Fruit fly (Drosophila melanogaster) whole organism, wandering third instar larva: ENCODE results near the gene MAGE.

Experiments
- CG32264 ChIP-seq: fragments of 200-800 bp; sonication (Bioruptor generic); optimal IDR thresholded peaks from 2 replicates; lab custom pipeline; 2016; ENCODE audit warnings: missing biosample characterization, missing genetic modification characterization
- Hnf4 ChIP-seq: fragments of 200-800 bp; sonication (Bioruptor generic); optimal IDR thresholded peaks from 2 replicates; lab custom pipeline; 2016; ENCODE audit warnings: missing biosample characterization, mild to moderate bottlenecking, missing genetic modification characterization
- Jra ChIP-seq: sonication (Bioruptor generic); optimal IDR thresholded peaks from 2 replicates; lab custom pipeline; 2016; ENCODE audit warnings: missing biosample characterization, missing genetic modification characterization
- Mio ChIP-seq: sonication (Bioruptor generic); optimal IDR thresholded peaks from 2 replicates; lab custom pipeline; 2016; ENCODE audit warnings: missing biosample characterization, missing genetic modification characterization
- N ChIP-seq: fragments of >200 bp; optimal IDR thresholded peaks from 2 replicates; lab custom pipeline; 2018; ENCODE audit warnings: missing biosample characterization, missing external identifiers, missing genetic modification characterization
- Vsx2 ChIP-seq: fragments of 200-300, 225-300 bp; sonication (Bioruptor generic); optimal IDR thresholded peaks from 2 replicates; lab custom pipeline; 2018; ENCODE audit warnings: missing biosample characterization, missing genetic modification characterization; ENCODE audit not compliant: partially characterized antibody
- dl ChIP-seq, 2 experiments: fragments of 175-275, 200-275 bp in 1 of 2; fragments of 200-275 bp in 1 of 2; sonication (Bioruptor generic); optimal IDR thresholded peaks; lab custom pipeline; 2018; ENCODE audit warnings: mild to moderate bottlenecking in 2 of 2, missing biosample characterization in 2 of 2, missing genetic modification characterization in 2 of 2, moderate library complexity in 2 of 2; ENCODE audit not compliant: partially characterized antibody in 2 of 2, insufficient read depth in 1 of 2
- dmrt93B ChIP-seq: fragments of 200-800 bp; sonication (Bioruptor generic); optimal IDR thresholded peaks from 2 replicates; lab custom pipeline; 2018; ENCODE audit warnings: missing biosample characterization, mild to moderate bottlenecking, missing genetic modification characterization
- pan ChIP-seq: fragments of >200 bp; optimal IDR thresholded peaks from 2 replicates; lab custom pipeline; 2017
- psq ChIP-seq: fragments of 200-800 bp; sonication (Bioruptor generic); optimal IDR thresholded peaks from 3 replicates; lab custom pipeline; 2017; ENCODE audit warnings: missing biosample characterization, mild to moderate bottlenecking, missing genetic modification characterization, moderate library complexity
- usp ChIP-seq: fragments of >200 bp; optimal IDR thresholded peaks from 2 replicates; lab custom pipeline; 2017; ENCODE audit warnings: missing biosample characterization, missing genetic modification characterization

- no peak for TF ChIP-seq dmrt93B
- no peak for TF ChIP-seq Mio (GFP tag; lab: Kevin White, UChicago)
- no peak for TF ChIP-seq psq
- TF ChIP-seq Vsx2 (GFP tag; lab: Kevin White, UChicago), result peak; percentile 22
- TF ChIP-seq pan (lab: Kevin White, UChicago), result no peak
- no peak for TF ChIP-seq N
- no peak for TF ChIP-seq Hnf4 (GFP tag; lab: Kevin White, UChicago)
- no peak for TF ChIP-seq Jra (GFP tag; lab: Kevin White, UChicago)
- no peak for TF ChIP-seq CG32264 (GFP tag; lab: Kevin White, UChicago)
- no peak for TF ChIP-seq usp (GFP tag; lab: Kevin White, UChicago)
- no peak for TF ChIP-seq dl (GFP tag; optimal IDR thresholded peaks at IDR 0.05; lab: Kevin White, UChicago; ENCODE audit: insufficient read depth in 1 of 2, partially characterized antibody in 2 of 2)
Observed at dm6 chr3R:7154586-7155357, at the start of gene MAGE.
